Worm (Caenorhabditis elegans) whole organism, late embryonic: ENCODE data around the gene skp-1.

ENCODE experiments used
- C08G9.2 ChIP-seq: sonication (generic microtip); optimal IDR thresholded peaks from 2 replicates; lab custom pipeline; 2016; ENCODE audit warnings: mild to moderate bottlenecking, missing genetic modification characterization, moderate library complexity, missing compliant biosample characterization
- K02D7.2 ChIP-seq: sonication (generic microtip); optimal IDR thresholded peaks from 2 replicates; lab custom pipeline; 2017; ENCODE audit warnings: mild to moderate bottlenecking, missing genetic modification characterization, missing compliant biosample characterization
- K09A11.1 ChIP-seq: sonication (generic microtip); optimal IDR thresholded peaks from 2 replicates; lab custom pipeline; 2017; ENCODE audit warnings: antibody characterized with exemption, mild to moderate bottlenecking, missing genetic modification characterization, missing compliant biosample characterization; ENCODE audit not compliant: insufficient read depth
- T23F11.4 ChIP-seq: fragments of 200-800 bp; sonication (Bioruptor generic); optimal IDR thresholded peaks from 2 replicates; lab custom pipeline; 2018; ENCODE audit warnings: mild to moderate bottlenecking, missing genetic modification characterization, missing compliant biosample characterization
- ahr-1 ChIP-seq: sonication (generic microtip); optimal IDR thresholded peaks from 2 replicates; lab custom pipeline; 2016; ENCODE audit warnings: missing genetic modification characterization, missing compliant biosample characterization
- ama-1 ChIP-seq: fragments of 150-350 bp; optimal IDR thresholded peaks from 2 replicates; lab custom pipeline; 2014
- ceh-14 ChIP-seq: sonication (generic microtip); optimal IDR thresholded peaks from 2 replicates; lab custom pipeline; 2016; ENCODE audit warnings: missing genotype, missing genetic modification characterization, missing compliant biosample characterization
- ceh-18 ChIP-seq: sonication (generic microtip); optimal IDR thresholded peaks from 2 replicates; lab custom pipeline; 2016; ENCODE audit warnings: missing genetic modification characterization, missing compliant biosample characterization
- ceh-19 ChIP-seq: fragments of 200-800 bp; sonication (Bioruptor generic); optimal IDR thresholded peaks from 2 replicates; lab custom pipeline; 2018; ENCODE audit warnings: mild to moderate bottlenecking, missing genetic modification characterization, missing compliant biosample characterization
- ceh-31 ChIP-seq: sonication (generic microtip); optimal IDR thresholded peaks from 2 replicates; lab custom pipeline; 2016; ENCODE audit warnings: missing genetic modification characterization, missing compliant biosample characterization
- ceh-45 ChIP-seq: fragments of 200-800 bp; sonication (Bioruptor generic); IDR thresholded peaks from 2 replicates; pipeline ENCODE4 v1.3.6; 2022; ENCODE audit warnings: missing genetic modification reagents, missing genetic modification characterization, missing compliant biosample characterization
- ceh-48 ChIP-seq: sonication (generic microtip); optimal IDR thresholded peaks from 2 replicates; lab custom pipeline; 2016; ENCODE audit warnings: missing genetic modification characterization, inconsistent platforms, missing compliant biosample characterization
- ceh-6 ChIP-seq: fragments of 200-800 bp; sonication (Bioruptor generic); optimal IDR thresholded peaks from 2 replicates; lab custom pipeline; 2018; ENCODE audit warnings: mild to moderate bottlenecking, missing genetic modification characterization, missing compliant biosample characterization
- ceh-9 ChIP-seq: sonication (generic microtip); optimal IDR thresholded peaks from 2 replicates; lab custom pipeline; 2016; ENCODE audit warnings: mild to moderate bottlenecking, missing genetic modification characterization, inconsistent platforms, missing compliant biosample characterization
- che-1 ChIP-seq: sonication (generic microtip); optimal IDR thresholded peaks from 2 replicates; lab custom pipeline; 2016; ENCODE audit warnings: mild to moderate bottlenecking, missing genetic modification characterization, missing compliant biosample characterization
- fax-1 ChIP-seq: sonication (generic microtip); optimal IDR thresholded peaks from 2 replicates; lab custom pipeline; 2016; ENCODE audit warnings: missing genotype, missing genetic modification characterization, missing compliant biosample characterization
- fkh-10 ChIP-seq: fragments of 150-350 bp; optimal IDR thresholded peaks from 2 replicates; lab custom pipeline; 2014; ENCODE audit warnings: missing biosample characterization, missing genetic modification reagents, missing genetic modification characterization
- gmeb-2 ChIP-seq: sonication (generic microtip); optimal IDR thresholded peaks from 2 replicates; lab custom pipeline; 2016; ENCODE audit warnings: missing genetic modification characterization, inconsistent platforms, missing compliant biosample characterization
- hlh-13 ChIP-seq: fragments of 200-800 bp; sonication (Bioruptor generic); optimal IDR thresholded peaks from 2 replicates; lab custom pipeline; 2018; ENCODE audit warnings: mild to moderate bottlenecking, missing genetic modification characterization, missing compliant biosample characterization
- hlh-15 ChIP-seq: sonication (generic microtip); optimal IDR thresholded peaks from 2 replicates; lab custom pipeline; 2016; ENCODE audit warnings: missing genetic modification characterization, missing compliant biosample characterization
- hlh-6 ChIP-seq: sonication (generic microtip); optimal IDR thresholded peaks from 2 replicates; lab custom pipeline; 2016; ENCODE audit warnings: missing genotype, missing genetic modification characterization, missing compliant biosample characterization
- hlh-8 ChIP-seq: sonication (generic microtip); optimal IDR thresholded peaks from 2 replicates; lab custom pipeline; 2016; ENCODE audit warnings: missing genotype, missing genetic modification characterization, missing compliant biosample characterization
- mec-3 ChIP-seq: sonication (generic microtip); optimal IDR thresholded peaks from 2 replicates; lab custom pipeline; 2016; ENCODE audit warnings: borderline replicate concordance, missing genetic modification characterization, missing compliant biosample characterization
- nfya-1 ChIP-seq: sonication (generic microtip); optimal IDR thresholded peaks from 2 replicates; lab custom pipeline; 2017; ENCODE audit warnings: missing genetic modification characterization, mild to moderate bottlenecking, missing compliant biosample characterization, antibody characterized with exemption, moderate library complexity
- nhr-232 ChIP-seq: sonication (generic microtip); optimal IDR thresholded peaks from 2 replicates; lab custom pipeline; 2016; ENCODE audit warnings: missing genetic modification characterization, missing compliant biosample characterization
- odd-2 ChIP-seq: sonication (generic microtip); optimal IDR thresholded peaks from 2 replicates; lab custom pipeline; 2017; ENCODE audit warnings: antibody characterized with exemption, mild to moderate bottlenecking, missing genetic modification characterization, missing compliant biosample characterization
- pat-9 ChIP-seq: fragments of 200-800 bp; sonication (Bioruptor generic); optimal IDR thresholded peaks from 2 replicates; lab custom pipeline; 2018; ENCODE audit warnings: mild to moderate bottlenecking, missing genetic modification characterization, moderate library complexity, missing compliant biosample characterization
- pax-1 ChIP-seq: fragments of 150-350 bp; optimal IDR thresholded peaks from 2 replicates; lab custom pipeline; 2014; ENCODE audit warnings: missing biosample characterization, missing genetic modification characterization
- pha-2 ChIP-seq: sonication (generic microtip); optimal IDR thresholded peaks from 2 replicates; lab custom pipeline; 2017; ENCODE audit warnings: mild to moderate bottlenecking, missing genetic modification characterization, missing compliant biosample characterization
- pha-4 ChIP-seq: fragments of 150-350 bp; optimal IDR thresholded peaks from 2 replicates; lab custom pipeline; 2018; ENCODE audit warnings: missing biosample characterization, missing genetic modification reagents, missing genetic modification characterization
- pqm-1 ChIP-seq: sonication (generic microtip); optimal IDR thresholded peaks from 2 replicates; lab custom pipeline; 2016; ENCODE audit warnings: missing genetic modification characterization, missing compliant biosample characterization
- ref-2 ChIP-seq: sonication (generic microtip); optimal IDR thresholded peaks from 2 replicates; lab custom pipeline; 2016; ENCODE audit warnings: missing genetic modification characterization, missing compliant biosample characterization
- sdc-2 ChIP-seq: sonication (generic microtip); optimal IDR thresholded peaks from 2 replicates; lab custom pipeline; 2016; ENCODE audit warnings: missing genotype, missing genetic modification characterization, missing compliant biosample characterization
- syd-9 ChIP-seq: sonication (generic microtip); optimal IDR thresholded peaks from 2 replicates; lab custom pipeline; 2016; ENCODE audit warnings: mild to moderate bottlenecking, missing genetic modification characterization, moderate library complexity, missing compliant biosample characterization
- tbx-2 ChIP-seq: sonication (generic microtip); optimal IDR thresholded peaks from 2 replicates; lab custom pipeline; 2016; ENCODE audit warnings: missing genetic modification characterization, missing compliant biosample characterization
- ttx-3 ChIP-seq: sonication (generic microtip); optimal IDR thresholded peaks from 2 replicates; lab custom pipeline; 2016; ENCODE audit warnings: missing genetic modification reagents, missing genetic modification characterization, missing compliant biosample characterization
- unc-3 ChIP-seq, 2 experiments: fragments of 200-800 bp in 1 of 2; sonication (Bioruptor generic) in 1 of 2; sonication (generic microtip) in 1 of 2; conservative IDR thresholded peaks in 1 of 2; optimal IDR thresholded peaks in 1 of 2; 2 replicates each; pipeline versions ENCODE4 v1.3.6 to Lab custom; 2016 to 2022; ENCODE audit warnings: missing compliant biosample characterization in 2 of 2, missing genetic modification characterization in 2 of 2, missing genetic modification reagents in 1 of 2
- unc-42 ChIP-seq: sonication (generic microtip); optimal IDR thresholded peaks from 2 replicates; lab custom pipeline; 2016; ENCODE audit warnings: missing genotype, missing genetic modification characterization, missing compliant biosample characterization
- unc-86 ChIP-seq: sonication (generic microtip); optimal IDR thresholded peaks from 2 replicates; lab custom pipeline; 2016; ENCODE audit warnings: missing genetic modification characterization, missing compliant biosample characterization
- zip-5 ChIP-seq: sonication (generic microtip); optimal IDR thresholded peaks from 2 replicates; lab custom pipeline; 2016; ENCODE audit warnings: missing genetic modification characterization, missing compliant biosample characterization

skp-1 gene

ce11 chrV:11635587-11635986 lies 9.7 kb upstream of the skp-1 start:
- no peak for TF ChIP-seq ceh-6 (GFP tag; lab: Kevin White, UChicago)
- TF ChIP-seq ttx-3 (tag; lab: Kevin White, UChicago), result no peak
- no peak for TF ChIP-seq ceh-48 (tag; lab: Kevin White, UChicago)
- TF ChIP-seq K09A11.1, result no peak
- no peak for TF ChIP-seq fax-1 (tag; lab: Kevin White, UChicago)
- TF ChIP-seq nhr-232 (tag; lab: Kevin White, UChicago), result no peak
- no peak for TF ChIP-seq pha-4 (tag; lab: Kevin White, UChicago)
- no peak for TF ChIP-seq ceh-45
- TF ChIP-seq pax-1 (tag; lab: Kevin White, UChicago), result no peak
- TF ChIP-seq fkh-10 (GFP tag; lab: Kevin White, UChicago), result no peak
- no peak for TF ChIP-seq che-1
- TF ChIP-seq T23F11.4 (GFP tag; lab: Kevin White, UChicago), result no peak
- no peak for TF ChIP-seq hlh-8 (tag; lab: Kevin White, UChicago)

ce11 chrV:11637191-11637590 lies 8.1 kb upstream of the skp-1 start, which contains the start of gene sipa-1:
Gene sipa-1, minus strand, starts transcription at chrV:11637291.
- TF ChIP-seq ceh-19 (no peak), ceh-9 (tag; lab: Kevin White, UChicago) (no peak), ahr-1 (no peak), C08G9.2 (no peak), unc-86 (tag; lab: Kevin White, UChicago) (no peak), ceh-45 (no peak), gmeb-2 (tag; lab: Kevin White, UChicago) (no peak), ttx-3 (tag; lab: Kevin White, UChicago) (no peak), unc-42 (no peak), mec-3 (tag; lab: Kevin White, UChicago) (no peak), unc-3 (GFP tag; conservative IDR thresholded peaks at IDR 0.05; lab: Robert Waterston, UW) (no peak), unc-3 (tag; optimal IDR thresholded peaks at IDR 0.05; lab: Kevin White, UChicago) (no peak), pha-2 (tag; lab: Kevin White, UChicago) (no peak), K02D7.2 (tag; lab: Kevin White, UChicago) (no peak), pqm-1 (tag; lab: Kevin White, UChicago) (no peak), pax-1 (tag; lab: Kevin White, UChicago) (no peak), zip-5 (tag; lab: Kevin White, UChicago) (no peak), hlh-15 (no peak)

ce11 chrV:11638634-11639117 lies 6.6 kb upstream of the skp-1 start:
- peak; percentile 75 for TF ChIP-seq unc-42
- TF ChIP-seq ceh-18 (tag; lab: Kevin White, UChicago), result peak; percentile 75
- TF ChIP-seq nfya-1, result peak; percentile 17
- peak; percentile 1 for TF ChIP-seq pat-9 (tag; lab: Kevin White, UChicago)
- TF ChIP-seq ama-1, result no peak
- TF ChIP-seq hlh-13, result peak; percentile 17

ce11 chrV:11641298-11641787 lies 3.9 kb upstream of the skp-1 start:
- TF ChIP-seq odd-2 (tag; lab: Kevin White, UChicago), result no peak
- peak; percentile 79 for TF ChIP-seq ceh-18 (tag; lab: Kevin White, UChicago)
- TF ChIP-seq nfya-1, result peak; percentile 45
- peak; percentile 98 for TF ChIP-seq unc-42
- TF ChIP-seq C08G9.2, result peak; percentile 11
- peak; percentile 79 for TF ChIP-seq ceh-31
- TF ChIP-seq hlh-6 (tag; lab: Kevin White, UChicago), result peak; percentile 51
- TF ChIP-seq tbx-2, result peak; percentile 48
- TF ChIP-seq ref-2 (tag; lab: Kevin White, UChicago), result peak; percentile 32
- peak; percentile 89 for TF ChIP-seq ceh-14
- TF ChIP-seq sdc-2, result no peak
- peak; percentile 33 for TF ChIP-seq ceh-19
- no peak for TF ChIP-seq syd-9
- TF ChIP-seq ttx-3 (tag; lab: Kevin White, UChicago), result peak; percentile 34
- TF ChIP-seq pat-9 (tag; lab: Kevin White, UChicago), result peak; percentile 14
- TF ChIP-seq pqm-1 (tag; lab: Kevin White, UChicago), result no peak
